Worm (Caenorhabditis elegans) whole organism, L2 larva: ENCODE results near the gene Y22D7AR.6.

Experiments
- F13H6.1 ChIP-seq: sonication (generic microtip); optimal IDR thresholded peaks from 2 replicates; lab custom pipeline; 2016; ENCODE audit warnings: missing genetic modification characterization, missing compliant biosample characterization
- Y55F3AM.14 ChIP-seq: fragments of 200-800 bp; sonication (Bioruptor generic); optimal IDR thresholded peaks from 2 replicates; lab custom pipeline; 2018; ENCODE audit warnings: mild to moderate bottlenecking, missing genetic modification characterization, missing compliant biosample characterization
- ZK546.5 ChIP-seq: sonication (generic microtip); optimal IDR thresholded peaks from 2 replicates; lab custom pipeline; 2017; ENCODE audit warnings: missing biosample characterization, missing genetic modification characterization
- alr-1 ChIP-seq: fragments of 150-350 bp; optimal IDR thresholded peaks from 2 replicates; lab custom pipeline; 2014; ENCODE audit warnings: missing biosample characterization, missing genetic modification characterization
- aly-2 ChIP-seq: fragments of 150-350 bp; optimal IDR thresholded peaks from 2 replicates; lab custom pipeline; 2014; ENCODE audit warnings: missing biosample characterization, missing genetic modification characterization
- ama-1 ChIP-seq: fragments of 150-350 bp; optimal IDR thresholded peaks from 2 replicates; lab custom pipeline; 2018; ENCODE audit warnings: inconsistent platforms
- blmp-1 ChIP-seq: sonication (generic microtip); optimal IDR thresholded peaks from 2 replicates; lab custom pipeline; 2017; ENCODE audit warnings: missing genetic modification characterization, mild to moderate bottlenecking, missing compliant biosample characterization, antibody characterized with exemption, moderate library complexity; ENCODE audit not compliant: insufficient read depth
- ceh-16 ChIP-seq: fragments of 150-350 bp; optimal IDR thresholded peaks from 2 replicates; lab custom pipeline; 2014; ENCODE audit warnings: missing biosample characterization, missing genetic modification characterization
- ceh-82 ChIP-seq: fragments of 150-350 bp; optimal IDR thresholded peaks from 2 replicates; lab custom pipeline; 2014; ENCODE audit warnings: missing biosample characterization, missing genetic modification characterization
- crh-2 ChIP-seq: sonication (generic microtip); optimal IDR thresholded peaks from 2 replicates; lab custom pipeline; 2017; ENCODE audit warnings: missing biosample characterization, missing genetic modification characterization
- dmd-4 ChIP-seq: sonication (generic microtip); optimal IDR thresholded peaks from 2 replicates; lab custom pipeline; 2017; ENCODE audit warnings: missing biosample characterization, missing genetic modification characterization
- egl-27 ChIP-seq: sonication (generic microtip); optimal IDR thresholded peaks from 3 replicates; lab custom pipeline; 2017; ENCODE audit warnings: missing biosample characterization, missing genetic modification reagents, missing genetic modification characterization
- elt-3 ChIP-seq: sonication (generic microtip); optimal IDR thresholded peaks from 2 replicates; lab custom pipeline; 2017; ENCODE audit warnings: missing biosample characterization, missing genetic modification characterization
- gmeb-1 ChIP-seq: fragments of 150-350 bp; optimal IDR thresholded peaks from 2 replicates; lab custom pipeline; 2014; ENCODE audit warnings: missing biosample characterization, missing genetic modification characterization
- lin-11 ChIP-seq: fragments of 150-350 bp; sonication (generic microtip); optimal IDR thresholded peaks from 2 replicates; lab custom pipeline; 2014; ENCODE audit warnings: missing biosample characterization, missing genetic modification characterization, inconsistent platforms, mixed read lengths
- lin-39 ChIP-seq: fragments of 150-350 bp; optimal IDR thresholded peaks from 2 replicates; lab custom pipeline; 2014; ENCODE audit warnings: missing biosample characterization, missing genetic modification reagents, missing genetic modification characterization
- lsy-2 ChIP-seq, 2 experiments: fragments of 150-350 bp in 1 of 2; sonication (generic microtip) in 1 of 2; optimal IDR thresholded peaks; 2 replicates each; lab custom pipeline; 2014 to 2017; ENCODE audit warnings: missing biosample characterization in 2 of 2, missing genetic modification characterization in 2 of 2
- mbf-1 ChIP-seq: sonication (generic microtip); optimal IDR thresholded peaks from 2 replicates; lab custom pipeline; 2017; ENCODE audit warnings: missing biosample characterization, missing genetic modification characterization
- mdl-1 ChIP-seq, 2 experiments: fragments of 150-350 bp in 1 of 2; sonication (generic microtip) in 1 of 2; optimal IDR thresholded peaks; 2 replicates each; lab custom pipeline; 2017; ENCODE audit warnings: missing biosample characterization in 2 of 2, missing genetic modification characterization in 2 of 2
- nhr-10 ChIP-seq: sonication (generic microtip); optimal IDR thresholded peaks from 2 replicates; lab custom pipeline; 2017; ENCODE audit warnings: missing biosample characterization, missing genetic modification characterization
- nhr-11 ChIP-seq: fragments of 150-350 bp; optimal IDR thresholded peaks from 2 replicates; lab custom pipeline; 2014; ENCODE audit warnings: missing biosample characterization, missing genetic modification characterization
- nhr-129 ChIP-seq: fragments of 150-350 bp; optimal IDR thresholded peaks from 2 replicates; lab custom pipeline; 2014; ENCODE audit warnings: missing biosample characterization, missing genetic modification characterization
- nhr-21 ChIP-seq: fragments of 150-350 bp; optimal IDR thresholded peaks from 2 replicates; lab custom pipeline; 2014; ENCODE audit warnings: missing biosample characterization, missing genetic modification characterization
- nhr-25 ChIP-seq: fragments of 150-350 bp; sonication (generic microtip); optimal IDR thresholded peaks from 3 replicates; lab custom pipeline; 2014; ENCODE audit warnings: missing biosample characterization, missing genetic modification characterization
- peb-1 ChIP-seq: fragments of 150-350 bp; optimal IDR thresholded peaks from 2 replicates; lab custom pipeline; 2014; ENCODE audit warnings: missing biosample characterization, missing genetic modification characterization
- sem-4 ChIP-seq: fragments of 150-350 bp; optimal IDR thresholded peaks from 2 replicates; lab custom pipeline; 2014; ENCODE audit warnings: missing biosample characterization, missing genetic modification reagents, missing genetic modification characterization
- skn-1 ChIP-seq: sonication (generic microtip); optimal IDR thresholded peaks from 2 replicates; lab custom pipeline; 2017; ENCODE audit warnings: missing biosample characterization, missing genetic modification characterization
- snpc-4 ChIP-seq: fragments of 150-350 bp; optimal IDR thresholded peaks from 2 replicates; lab custom pipeline; 2014; ENCODE audit warnings: missing biosample characterization, missing genetic modification characterization
- unc-55 ChIP-seq: fragments of 150-350 bp; sonication (generic microtip); optimal IDR thresholded peaks from 3 replicates; lab custom pipeline; 2014; ENCODE audit warnings: missing biosample characterization, missing genetic modification reagents, missing genetic modification characterization
- zag-1 ChIP-seq: fragments of 150-350 bp; optimal IDR thresholded peaks from 2 replicates; lab custom pipeline; 2014; ENCODE audit warnings: missing biosample characterization, missing genetic modification characterization
- ztf-11 ChIP-seq: sonication (generic microtip); optimal IDR thresholded peaks from 2 replicates; lab custom pipeline; 2017; ENCODE audit warnings: missing biosample characterization, missing genetic modification characterization
- ztf-4 ChIP-seq: fragments of 150-350 bp; optimal IDR thresholded peaks from 2 replicates; lab custom pipeline; 2014; ENCODE audit warnings: missing biosample characterization, missing genetic modification characterization

Y22D7AR.6 gene

ce11 chrIII:1680996-1681395 lies 4.5 kb upstream of the Y22D7AR.6 start (continued):
- TF ChIP-seq sem-4 (tag; lab: Kevin White, UChicago) (peak; percentile 82), ama-1 (lab: Kevin White, UChicago) (no peak)

ce11 chrIII:1680393-1680792 lies 3.9 kb upstream of the Y22D7AR.6 start:
- TF ChIP-seq gmeb-1 (tag; lab: Kevin White, UChicago) (no peak), nhr-25 (no peak), nhr-129 (no peak), elt-3 (no peak), nhr-11 (no peak), alr-1 (tag; lab: Kevin White, UChicago) (no peak), nhr-10 (no peak), zag-1 (tag; lab: Kevin White, UChicago) (no peak), aly-2 (tag; lab: Kevin White, UChicago) (no peak), ceh-82 (tag; lab: Kevin White, UChicago) (no peak)

ce11 chrIII:1678671-1679070 lies 2.1 kb upstream of the Y22D7AR.6 start:
- TF ChIP-seq skn-1 (tag; lab: Kevin White, UChicago), result no peak
- peak; percentile 9 for TF ChIP-seq F13H6.1 (tag; lab: Kevin White, UChicago)

- TF ChIP-seq ama-1 (lab: Kevin White, UChicago), result no peak
- no peak for TF ChIP-seq peb-1 (tag; lab: Kevin White, UChicago)
- no peak for TF ChIP-seq ZK546.5
- no peak for TF ChIP-seq nhr-21 (tag; lab: Kevin White, UChicago)
- TF ChIP-seq lin-39 (tag; lab: Kevin White, UChicago), result no peak
- TF ChIP-seq Y55F3AM.14 (GFP tag; lab: Kevin White, UChicago), result no peak
- no peak for TF ChIP-seq mbf-1 (tag; lab: Kevin White, UChicago)
- TF ChIP-seq lin-11 (tag; lab: Kevin White, UChicago), result no peak
- TF ChIP-seq lsy-2 (tag; optimal IDR thresholded peaks at IDR 0.05; lab: Kevin White, UChicago), result no peak
- TF ChIP-seq F13H6.1 (tag; lab: Kevin White, UChicago), result no peak
Measured at ce11 chrIII:1674760-1675159, 1.8 kb downstream of the Y22D7AR.6 start.

ce11 chrIII:1673320-1673719 lies 3.2 kb downstream of the Y22D7AR.6 start:
- TF ChIP-seq ceh-16 (tag; lab: Kevin White, UChicago), result no peak
- no peak for TF ChIP-seq ztf-11
- no peak for TF ChIP-seq lin-39 (tag; lab: Kevin White, UChicago)
- no peak for TF ChIP-seq alr-1 (tag; lab: Kevin White, UChicago)
- no peak for TF ChIP-seq Y55F3AM.14 (GFP tag; lab: Kevin White, UChicago)
- no peak for TF ChIP-seq ztf-4
- TF ChIP-seq snpc-4 (tag; lab: Kevin White, UChicago), result no peak
- TF ChIP-seq egl-27 (tag; lab: Kevin White, UChicago), result no peak
- no peak for TF ChIP-seq dmd-4 (tag; lab: Kevin White, UChicago)
- no peak for TF ChIP-seq ama-1 (lab: Kevin White, UChicago)
- TF ChIP-seq lin-11 (tag; lab: Kevin White, UChicago), result no peak
- TF ChIP-seq nhr-10, result no peak
- TF ChIP-seq aly-2 (tag; lab: Kevin White, UChicago), result no peak
- TF ChIP-seq unc-55 (GFP tag; lab: Kevin White, UChicago), result no peak
- no peak for TF ChIP-seq peb-1 (tag; lab: Kevin White, UChicago)
- TF ChIP-seq gmeb-1 (tag; lab: Kevin White, UChicago), result no peak
- TF ChIP-seq crh-2 (tag; lab: Kevin White, UChicago), result no peak
- TF ChIP-seq mbf-1 (tag; lab: Kevin White, UChicago), result no peak

- TF ChIP-seq mdl-1 (tag; optimal IDR thresholded peaks at IDR 0.05; lab: Kevin White, UChicago) (no peak), crh-2 (tag; lab: Kevin White, UChicago) (no peak), aly-2 (tag; lab: Kevin White, UChicago) (no peak), lin-11 (tag; lab: Kevin White, UChicago) (no peak), dmd-4 (tag; lab: Kevin White, UChicago) (no peak), blmp-1 (tag; lab: Kevin White, UChicago) (no peak)
Measured at ce11 chrIII:1668519-1668918, 8.0 kb downstream of the Y22D7AR.6 start, which contains the start of gene glb-30. TSS of gene glb-30 (minus strand) at chrIII:1668619.
